Worm (Caenorhabditis elegans): ENCODE data around the gene selt-1.2.

selt-1.2 gene

DNA sequence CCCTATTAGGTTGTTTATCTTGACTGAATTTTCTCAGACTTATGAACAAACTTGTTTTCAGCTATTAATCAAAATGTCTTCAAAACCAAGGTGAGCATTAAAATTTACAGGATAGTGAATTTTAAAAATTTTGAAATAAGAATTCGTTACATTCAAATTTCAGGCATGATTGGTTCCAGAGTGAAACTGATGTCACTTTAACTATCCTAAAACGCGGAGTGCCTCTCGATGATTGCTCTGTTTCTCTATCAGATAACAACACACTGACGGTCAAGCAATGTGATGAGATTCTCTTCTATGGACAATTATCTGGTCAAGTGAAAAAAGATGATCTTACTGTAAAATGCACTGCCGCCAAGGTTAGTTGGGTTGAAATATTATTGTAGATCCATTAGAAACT, 24.2 kb upstream of the selt-1.2 start, which contains the start of gene D1054.3 (continued):
- TF ChIP-seq sptf-2 (GFP tag; optimal IDR thresholded peaks at IDR 0.05), result no peak
- no peak for TF ChIP-seq ceh-58 (GFP tag; IDR thresholded peaks at IDR 0.05)
- TF ChIP-seq hrde-1 (tag; optimal IDR thresholded peaks at IDR 0.05; ENCODE audit: borderline replicate concordance), result peak; percentile 20

DNA sequence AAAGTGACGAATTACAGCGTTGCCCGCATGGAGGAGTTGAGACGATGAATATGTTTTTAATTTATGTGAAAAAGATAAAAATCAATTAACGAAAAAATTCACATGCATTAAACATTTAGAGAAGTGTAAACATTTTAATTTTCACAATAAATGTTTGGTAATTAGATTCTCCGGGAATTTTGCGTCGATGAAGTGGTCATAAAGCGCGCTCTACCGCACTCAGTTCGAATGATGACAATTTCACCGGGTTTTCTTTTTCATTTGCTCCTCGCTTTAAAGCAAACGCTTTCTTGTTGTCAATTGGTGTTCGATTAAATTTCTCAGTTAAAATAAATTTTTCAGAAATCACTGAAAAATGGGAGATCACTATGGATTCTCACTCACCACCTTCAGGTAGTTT, 22.9 kb upstream of the selt-1.2 start, which contains the start of the genes D1054.1 and pas-2:
Gene D1054.1 (minus strand): TSS at position 192 of the 400 bp plus-strand sequence.
Gene pas-2 (plus strand): TSS at position 343 of the 400 bp plus-strand sequence.
- TF ChIP-seq snpc-4 (GFP tag; optimal IDR thresholded peaks at IDR 0.05) (no peak), snpc-4 (tag; optimal IDR thresholded peaks at IDR 0.05) (peak in 1 of 4 experiments; percentile 33), mcd-1 (GFP tag; IDR thresholded peaks at IDR 0.05) (peak; percentile 40; the same call in 1 of the 2 replicates), efl-1 (GFP tag; optimal IDR thresholded peaks at IDR 0.05) (no peak)

ce11 chrV:10768892-10769291, 21.7 kb upstream of the selt-1.2 start:
- TF ChIP-seq dpl-1 (GFP tag; optimal IDR thresholded peaks at IDR 0.05) (no peak), let-526 (GFP tag; IDR thresholded peaks at IDR 0.05) (no peak), nfya-1 (tag; optimal IDR thresholded peaks at IDR 0.05; ENCODE audit: borderline replicate concordance, insufficient read depth) (no peak), C17E4.6 (GFP tag; IDR thresholded peaks at IDR 0.05) (no peak), ztf-22 (GFP tag; optimal IDR thresholded peaks at IDR 0.05) (no peak), pbrm-1 (GFP tag; IDR thresholded peaks at IDR 0.05) (no peak), ZK185.1 (tag; optimal IDR thresholded peaks at IDR 0.05; ENCODE audit: poor library complexity, severe bottlenecking) (no peak)

ce11 chrV:10764066-10764465, 16.9 kb upstream of the selt-1.2 start, which contains the start of gene ocr-1:
Gene ocr-1 (plus strand): TSS chrV:10764366.
- no peak for TF ChIP-seq fkh-3 (tag; optimal IDR thresholded peaks at IDR 0.05)
- no peak for TF ChIP-seq Y79H2A.3 (GFP tag; conservative IDR thresholded peaks at IDR 0.05)
- TF ChIP-seq snpc-3.4 (tag; optimal IDR thresholded peaks at IDR 0.05), result no peak
- TF ChIP-seq egl-44 (GFP tag; IDR thresholded peaks at IDR 0.05), result no peak
- TF ChIP-seq ama-1 (optimal IDR thresholded peaks at IDR 0.05), result no peak
- TF ChIP-seq ama-1 (GFP tag; optimal IDR thresholded peaks at IDR 0.05), result no peak

ce11 chrV:10762695-10763094, 15.5 kb upstream of the selt-1.2 start, which contains the start of gene sre-6:
Gene sre-6 (minus strand): TSS chrV:10762795.
- TF ChIP-seq B0336.3 (GFP tag; IDR thresholded peaks at IDR 0.05), result no peak
- no peak for TF ChIP-seq nfyb-1 (GFP tag; IDR thresholded peaks at IDR 0.05)
- TF ChIP-seq ztf-22 (GFP tag; optimal IDR thresholded peaks at IDR 0.05), result no peak
- TF ChIP-seq ceh-58 (GFP tag; IDR thresholded peaks at IDR 0.05), result no peak
- no peak for TF ChIP-seq madf-6 (GFP tag; IDR thresholded peaks at IDR 0.05)
- no peak for TF ChIP-seq pbrm-1 (GFP tag; IDR thresholded peaks at IDR 0.05)
- TF ChIP-seq madf-8 (GFP tag; conservative IDR thresholded peaks at IDR 0.05), result no peak
- TF ChIP-seq ccch-3 (GFP tag; optimal IDR thresholded peaks at IDR 0.05), result no peak
- TF ChIP-seq ceh-27 (GFP tag; optimal IDR thresholded peaks at IDR 0.05), result no peak
- TF ChIP-seq ets-4 (GFP tag; optimal IDR thresholded peaks at IDR 0.05), result no peak
- TF ChIP-seq hmg-20 (GFP tag; IDR thresholded peaks at IDR 0.05), result no peak

DNA sequence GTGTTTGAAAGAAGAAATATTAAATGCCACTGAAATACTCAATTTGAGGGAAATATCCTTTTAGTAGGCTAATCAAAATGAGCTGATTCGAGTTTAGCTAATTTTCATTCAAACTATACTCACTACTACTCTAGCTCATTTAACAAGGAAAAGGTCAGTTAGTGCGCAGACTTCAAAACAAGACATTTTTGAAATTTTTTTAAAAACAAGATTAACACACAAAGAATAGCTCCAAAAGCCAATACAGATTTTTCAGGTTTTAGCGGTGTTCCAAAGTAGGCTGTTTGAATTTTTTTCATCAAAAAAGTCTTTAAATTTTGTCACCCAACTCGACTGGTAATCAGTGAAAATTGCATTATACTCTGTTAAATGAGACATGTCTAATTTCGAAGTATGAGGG, 13.7 kb upstream of the selt-1.2 start:
- no peak for TF ChIP-seq D2030.7 (GFP tag; IDR thresholded peaks at IDR 0.05)
- no peak for TF ChIP-seq B0019.2 (GFP tag; conservative IDR thresholded peaks at IDR 0.05)
- no peak for TF ChIP-seq ceh-79 (tag; optimal IDR thresholded peaks at IDR 0.05)
- no peak for TF ChIP-seq let-607 (tag; optimal IDR thresholded peaks at IDR 0.05)
